Fruit fly (Drosophila melanogaster) S2 (cell line): Measurements from ENCODE around the gene CG15563.

Experiments
- CG8478 ChIP-seq: fragments of >200 bp; optimal IDR thresholded peaks from 2 replicates; lab custom pipeline; 2018
- CTCF ChIP-seq, 2 experiments: fragments of >200 bp; optimal IDR thresholded peaks; 2 replicates each; lab custom pipeline; 2018

- no peak for TF ChIP-seq CTCF (optimal IDR thresholded peaks at IDR 0.05; lab: Kevin White, UChicago)
- TF ChIP-seq CG8478, result no peak
Observed at dm6 chr3R:31259947-31260346, 27.8 kb upstream of the CG15563 start, which contains the start of gene CAH16.
